Worm (Caenorhabditis elegans) whole organism, dauer: ENCODE data around the gene R13A5.11.
"Not testable (repeated sequence)": the region's sequence is repeated elsewhere in the genome, so short reads cannot be mapped to it uniquely, and the experiment has no call there.

Source experiments
- unc-62 ChIP-seq: sonication (generic microtip); optimal IDR thresholded peaks from 2 replicates; lab custom pipeline; 2017; ENCODE audit warnings: missing biosample characterization, missing genetic modification reagents, missing genetic modification characterization

R13A5.11 gene

DNA sequence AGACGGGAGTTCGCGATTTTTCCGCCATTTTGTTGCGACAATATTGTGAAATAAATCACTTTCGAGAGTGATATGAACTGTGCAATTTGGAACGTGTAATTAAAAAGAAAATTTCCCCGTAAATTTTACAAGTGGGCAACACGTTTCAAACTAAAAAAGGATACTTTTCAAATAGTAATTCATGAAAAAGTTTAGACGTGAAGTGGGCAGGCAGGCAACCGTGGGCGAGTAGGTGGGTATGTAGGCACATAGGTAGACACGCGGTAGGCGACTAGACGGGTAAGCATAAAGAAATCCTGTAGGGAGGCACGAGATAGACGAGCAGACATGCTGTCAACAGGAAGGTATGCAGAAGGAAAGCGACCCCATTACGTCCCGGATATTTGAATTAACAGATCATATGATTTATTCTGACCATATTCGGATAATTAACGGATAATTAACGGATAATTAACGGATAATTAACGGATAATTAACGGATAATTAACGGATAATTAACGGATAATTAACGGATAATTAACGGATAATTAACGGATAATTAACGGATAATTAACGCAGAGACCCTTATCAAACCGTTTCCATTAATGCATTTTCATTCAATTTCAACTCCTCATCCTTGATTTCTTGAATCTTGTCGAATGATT is at the start of gene R13A5.11:
Gene R13A5.11 (minus strand): TSS at position 51 of the 644 bp plus-strand sequence.
- TF ChIP-seq unc-62 (GFP tag; lab: Kevin White, UChicago) = no peak

DNA sequence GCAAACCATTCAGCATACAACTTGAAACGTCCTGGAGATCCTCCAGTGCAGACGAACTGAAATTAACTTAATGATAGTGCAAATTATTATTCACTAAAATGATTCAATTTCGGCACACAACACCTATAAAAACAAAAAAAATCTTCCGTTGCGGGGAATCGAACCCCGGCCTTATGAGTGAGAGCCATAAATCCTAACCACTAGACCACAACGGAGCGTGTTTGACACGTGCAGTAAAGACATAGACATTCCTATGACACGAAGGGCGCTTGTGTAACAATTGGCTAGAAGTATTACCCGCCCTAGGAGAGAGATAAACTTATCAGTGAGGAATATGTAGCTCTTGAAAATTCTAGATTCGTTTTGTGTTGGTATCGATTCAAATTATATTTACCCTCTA is 48.9 kb upstream of the R13A5.11 start:
- no peak for TF ChIP-seq unc-62 (GFP tag; lab: Kevin White, UChicago)

DNA sequence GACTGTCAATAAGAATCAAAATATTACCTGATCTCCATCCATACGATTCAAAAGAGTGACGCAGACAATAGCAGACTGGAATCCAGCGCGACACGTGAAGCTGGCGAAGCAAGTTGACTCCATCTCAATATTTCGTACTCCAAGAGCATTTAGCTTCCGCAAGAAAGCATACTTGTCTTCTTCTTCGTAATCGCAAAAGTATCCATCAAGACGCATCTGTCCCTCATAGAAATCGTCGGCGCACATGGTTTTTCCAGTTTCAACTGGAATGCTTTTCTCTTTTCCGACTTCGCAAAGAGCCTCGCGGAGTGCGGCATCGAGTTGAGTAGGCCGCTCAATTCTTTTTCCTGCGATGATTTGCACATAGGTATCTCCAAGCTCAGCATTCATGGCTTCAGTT is 48.2 kb upstream of the R13A5.11 start:
- TF ChIP-seq unc-62 (GFP tag; lab: Kevin White, UChicago) = no peak

ce11 chrIII:7625086-7625485 is 32.0 kb upstream of the R13A5.11 start, which contains the start of gene fbn-1:
TSS of gene fbn-1 (plus strand) at chrIII:7625386.
- TF ChIP-seq unc-62 (GFP tag; lab: Kevin White, UChicago) = no peak

ce11 chrIII:7622922-7623321 is 29.8 kb upstream of the R13A5.11 start:
- TF ChIP-seq unc-62 (GFP tag; lab: Kevin White, UChicago) = no peak

ce11 chrIII:7621355-7621754 is 28.2 kb upstream of the R13A5.11 start:
- no peak for TF ChIP-seq unc-62 (GFP tag; lab: Kevin White, UChicago)

DNA sequence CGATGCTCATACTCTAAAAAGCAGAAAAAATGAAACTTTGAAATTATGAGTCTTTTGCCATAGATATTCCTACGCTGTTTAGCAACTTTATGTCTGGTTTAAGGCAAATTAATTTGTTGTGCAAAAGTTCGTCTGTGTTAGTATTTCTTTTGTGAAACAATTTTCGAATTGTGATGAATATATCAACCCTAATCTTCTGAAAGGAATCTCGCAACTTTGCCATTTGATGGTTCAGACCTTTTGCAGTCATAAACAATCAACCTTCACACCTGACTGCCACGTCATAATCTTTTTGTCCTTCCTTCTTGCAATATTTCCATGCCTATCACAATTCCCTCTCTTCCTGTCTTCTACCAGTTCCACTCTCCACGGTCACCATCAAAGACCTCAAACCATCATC is 26.7 kb upstream of the R13A5.11 start:
- no peak for TF ChIP-seq unc-62 (GFP tag; lab: Kevin White, UChicago)

DNA sequence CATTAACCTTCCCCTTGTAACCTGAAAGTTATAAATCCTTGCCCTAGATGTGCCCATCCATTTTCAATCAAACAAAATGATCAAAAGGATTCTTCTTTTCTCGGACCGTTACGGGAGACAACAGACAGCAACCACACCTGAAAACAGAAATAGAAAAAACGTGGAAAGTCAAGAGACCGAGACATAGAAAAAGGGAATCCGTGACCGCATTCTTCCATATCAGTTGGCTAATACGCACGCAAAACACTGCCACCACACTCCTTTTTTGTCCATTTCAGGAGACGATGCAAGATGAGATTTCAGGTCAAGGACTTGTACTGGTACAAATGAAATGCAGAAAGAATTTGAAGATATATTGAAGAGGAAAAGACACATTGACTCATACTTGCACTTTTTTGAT is 25.2 kb upstream of the R13A5.11 start:
- TF ChIP-seq unc-62 (GFP tag; lab: Kevin White, UChicago) = no peak

DNA sequence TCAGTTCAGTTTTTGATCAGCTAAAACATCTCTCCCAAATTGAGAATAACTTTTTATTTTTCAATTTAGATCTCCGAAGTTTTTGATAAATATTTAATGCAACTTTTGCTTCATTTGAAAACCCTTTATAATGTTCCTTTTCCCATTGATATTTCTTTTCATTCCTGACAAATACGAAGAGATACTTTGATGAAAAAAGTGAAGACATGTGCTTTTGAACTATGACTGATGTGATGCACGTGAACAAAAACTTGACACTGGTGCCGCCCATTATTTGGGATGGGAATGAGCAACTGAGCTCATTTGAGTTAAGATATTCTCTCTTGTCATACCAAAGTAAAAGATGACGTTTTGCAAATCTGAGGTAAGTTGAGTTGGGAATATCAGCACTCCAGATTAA is 23.1 kb upstream of the R13A5.11 start, which contains the start of gene T04A6.1:
Gene T04A6.1 (plus strand): TSS at position 301 of the 400 bp plus-strand sequence.
- no peak for TF ChIP-seq unc-62 (GFP tag; lab: Kevin White, UChicago)

- no peak for TF ChIP-seq unc-62 (GFP tag; lab: Kevin White, UChicago)
Measured at ce11 chrIII:7614530-7614929, 21.4 kb upstream of the R13A5.11 start, which contains the start of gene T04A6.2. TSS of gene T04A6.2 (plus strand) at chrIII:7614830.

DNA sequence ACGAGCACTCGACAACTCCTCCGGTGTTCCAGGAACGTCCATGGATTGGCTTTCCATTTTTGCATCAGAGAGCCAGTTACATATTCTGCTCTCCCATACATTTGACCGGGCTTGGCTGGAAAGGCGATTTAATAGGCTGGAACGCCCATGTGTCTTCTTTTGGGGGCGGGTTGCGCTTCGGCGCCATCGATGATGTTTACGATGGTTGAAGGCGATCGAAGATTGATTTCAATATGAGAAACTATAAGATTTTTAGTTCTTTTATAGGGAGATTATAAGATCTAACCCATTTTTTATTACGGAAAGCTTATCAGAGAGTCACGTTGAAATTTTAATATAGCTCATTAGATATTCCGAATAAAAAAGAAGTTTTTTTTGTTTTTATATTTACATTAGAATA is 16.0 kb upstream of the R13A5.11 start, which contains the start of gene nsph-4.3:
Gene nsph-4.3 (minus strand): TSS at position 101 of the 400 bp plus-strand sequence.
- TF ChIP-seq unc-62 (GFP tag; lab: Kevin White, UChicago) = no peak

DNA sequence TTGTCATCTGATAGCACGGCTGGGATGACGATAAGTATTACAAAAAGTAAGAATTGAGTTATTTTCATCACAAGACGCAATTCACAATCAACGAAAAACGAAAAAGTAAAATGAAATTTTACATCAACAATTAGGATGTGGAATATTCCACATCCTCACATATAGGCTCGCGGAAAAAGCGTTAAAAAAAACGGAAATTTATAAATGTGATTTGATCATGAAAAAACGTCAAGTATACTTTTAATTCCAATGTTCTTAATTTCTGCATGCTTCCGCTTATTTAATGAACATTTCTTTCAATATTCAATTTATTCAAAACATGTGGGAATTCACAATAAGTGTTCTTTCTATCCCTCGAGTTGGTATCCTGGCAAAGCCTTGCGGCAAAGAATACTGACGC is 15.1 kb upstream of the R13A5.11 start, which contains the start of gene T04A6.3:
Gene T04A6.3 (minus strand): TSS at position 101 of the 400 bp plus-strand sequence.
- TF ChIP-seq unc-62 (GFP tag; lab: Kevin White, UChicago) = no peak

DNA sequence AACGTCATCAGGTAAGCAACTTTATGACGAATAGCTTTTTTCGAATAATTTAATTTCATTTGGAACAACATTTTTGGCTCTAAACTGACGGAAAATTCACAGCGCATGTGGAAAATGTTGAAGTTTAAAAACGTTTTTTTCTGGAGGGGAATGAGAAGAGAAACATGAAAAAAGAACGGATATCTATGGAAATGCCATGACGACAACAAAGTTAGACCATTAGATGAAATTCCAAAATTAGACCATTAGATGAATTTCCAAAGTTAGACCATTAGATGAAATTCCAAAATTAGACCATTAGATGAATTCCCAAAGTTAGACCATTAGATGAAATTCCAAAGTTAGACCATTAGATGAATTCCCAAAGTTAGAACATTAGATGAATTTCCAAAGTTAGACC is 1.3 kb upstream of the R13A5.11 start, which contains the start of gene Y80D4G.2:
Gene Y80D4G.2 (minus strand): TSS at position 101 of the 400 bp plus-strand sequence.
- not testable (repeated sequence) for TF ChIP-seq unc-62 (GFP tag; lab: Kevin White, UChicago)

- TF ChIP-seq unc-62 (GFP tag; lab: Kevin White, UChicago) = no peak
Measured at ce11 chrIII:7588214-7588613, 4.9 kb downstream of the R13A5.11 start, which contains the start of gene R13A5.15. TSS of gene R13A5.15 (minus strand) at chrIII:7588314.

ce11 chrIII:7584131-7584646 is 8.9 kb downstream of the R13A5.11 start, which contains the start of gene cup-5:
TSS of gene cup-5 (plus strand) at chrIII:7584181.
- no peak for TF ChIP-seq unc-62 (GFP tag; lab: Kevin White, UChicago)

- TF ChIP-seq unc-62 (GFP tag; lab: Kevin White, UChicago) = no peak
Measured at ce11 chrIII:7582885-7583284, 10.2 kb downstream of the R13A5.11 start, which contains the start of gene R13A5.10. TSS of gene R13A5.10 (minus strand) at chrIII:7582985.
